Fruit fly (Drosophila melanogaster) whole organism, embryonic: Measurements from ENCODE around the gene Diedel2.

ENCODE experiments used
- Asciz ChIP-seq: fragments of 200-800 bp; sonication (Bioruptor generic); optimal IDR thresholded peaks from 2 replicates; lab custom pipeline; 2017; ENCODE audit warnings: missing biosample characterization, mild to moderate bottlenecking, missing genetic modification characterization, missing genetic modification reagents
- CG10462 ChIP-seq: fragments of 200-800 bp; sonication (Bioruptor generic); optimal IDR thresholded peaks from 2 replicates; lab custom pipeline; 2016; ENCODE audit warnings: missing biosample characterization, missing genetic modification characterization
- CG11085 ChIP-seq: fragments of 200-800 bp; sonication (Bioruptor generic); IDR thresholded peaks from 2 replicates; pipeline ENCODE4 v1.3.6; 2022; ENCODE audit warnings: missing biosample characterization, missing genetic modification characterization
- CG11696 ChIP-seq: fragments of 200-800 bp; sonication (Bioruptor generic); IDR thresholded peaks from 2 replicates; pipeline ENCODE4 v1.3.6; 2022; ENCODE audit warnings: missing biosample characterization, missing genetic modification characterization
- CG12104 ChIP-seq: fragments of 200-800 bp; sonication (Bioruptor generic); optimal IDR thresholded peaks from 3 replicates; lab custom pipeline; 2016; ENCODE audit warnings: missing biosample characterization, missing genetic modification characterization
- CG13775 ChIP-seq: fragments of 200-800 bp; sonication (Bioruptor generic); optimal IDR thresholded peaks from 3 replicates; lab custom pipeline; 2017; ENCODE audit warnings: missing biosample characterization, mild to moderate bottlenecking, missing genetic modification characterization
- CG13894 ChIP-seq: fragments of 200-800 bp; sonication (Bioruptor generic); optimal IDR thresholded peaks from 3 replicates; lab custom pipeline; 2018; ENCODE audit warnings: missing biosample characterization, mild to moderate bottlenecking, missing genetic modification characterization, moderate library complexity
- CG14050 ChIP-seq: fragments of 200-800 bp; sonication (Bioruptor generic); IDR thresholded peaks from 3 replicates; pipeline ENCODE4 v1.3.6; 2022; ENCODE audit warnings: missing biosample characterization, missing genetic modification characterization
- CG14441 ChIP-seq: fragments of 200-800 bp; sonication (Bioruptor generic); IDR thresholded peaks from 2 replicates; pipeline ENCODE4 v1.3.6; 2022; ENCODE audit warnings: missing biosample characterization, missing genetic modification characterization
- CG2678 ChIP-seq: fragments of 200-800 bp; sonication (Bioruptor generic); optimal IDR thresholded peaks from 3 replicates; lab custom pipeline; 2019; ENCODE audit warnings: missing biosample characterization, mild to moderate bottlenecking, missing genetic modification characterization, moderate library complexity
- CG31224 ChIP-seq: fragments of 200-800 bp; sonication (Bioruptor generic); IDR thresholded peaks from 2 replicates; pipeline ENCODE4 v1.3.6; 2022; ENCODE audit warnings: missing biosample characterization, missing genetic modification characterization
- CG32772 ChIP-seq: fragments of 200-800 bp; sonication (Bioruptor generic); IDR thresholded peaks from 2 replicates; pipeline ENCODE4 v1.3.6; 2022; ENCODE audit warnings: missing biosample characterization, missing genetic modification characterization
- CG3281 ChIP-seq: fragments of 200-800 bp; sonication (Bioruptor generic); optimal IDR thresholded peaks from 3 replicates; lab custom pipeline; 2017; ENCODE audit warnings: missing biosample characterization, mild to moderate bottlenecking, missing genetic modification characterization
- CG3407 ChIP-seq: fragments of 200-800 bp; sonication (Bioruptor generic); optimal IDR thresholded peaks from 2 replicates; lab custom pipeline; 2018; ENCODE audit warnings: missing biosample characterization, mild to moderate bottlenecking, missing genetic modification characterization
- CG34422 ChIP-seq: fragments of 200-800 bp; sonication (Bioruptor generic); IDR thresholded peaks from 3 replicates; pipeline ENCODE4 v1.3.6; 2022; ENCODE audit warnings: missing biosample characterization, missing genetic modification characterization
- CG4328 ChIP-seq: fragments of 200-800 bp; sonication (Bioruptor generic); optimal IDR thresholded peaks from 3 replicates; lab custom pipeline; 2017; ENCODE audit warnings: missing biosample characterization, missing genetic modification reagents, missing genetic modification characterization
- CG7372 ChIP-seq: fragments of 200-800 bp; sonication (Bioruptor generic); IDR thresholded peaks from 2 replicates; pipeline ENCODE4 v1.3.6; 2022; ENCODE audit warnings: missing biosample characterization, missing genetic modification characterization
- CG7745 ChIP-seq: fragments of 200-800 bp; sonication (Bioruptor generic); optimal IDR thresholded peaks from 2 replicates; lab custom pipeline; 2018; ENCODE audit warnings: missing biosample characterization, mild to moderate bottlenecking, missing genetic modification characterization, moderate library complexity
- CHES-1-like ChIP-seq: fragments of 200-800 bp; sonication (Bioruptor generic); optimal IDR thresholded peaks from 2 replicates; lab custom pipeline; 2016; ENCODE audit warnings: missing biosample characterization, missing genetic modification characterization
- Dbx ChIP-seq: fragments of 200-800 bp; sonication (Bioruptor generic); IDR thresholded peaks from 3 replicates; pipeline ENCODE4 v1.3.6; 2022; ENCODE audit warnings: missing biosample characterization, missing genetic modification characterization
- Doc3 ChIP-seq: fragments of 200-800 bp; sonication (Bioruptor generic); IDR thresholded peaks from 3 replicates; pipeline ENCODE4 v1.3.6; 2022; ENCODE audit warnings: missing biosample characterization, missing genetic modification characterization; ENCODE audit not compliant: partially characterized antibody
- E2f1 ChIP-seq: fragments of 200-800 bp; sonication (Bioruptor generic); IDR thresholded peaks from 2 replicates; pipeline ENCODE4 v1.3.6; 2022; ENCODE audit warnings: missing biosample characterization, missing genetic modification characterization
- Gsc ChIP-seq: fragments of 200-800 bp; sonication (Bioruptor generic); IDR thresholded peaks from 2 replicates; pipeline ENCODE4 v1.3.6; 2022; ENCODE audit warnings: missing biosample characterization, missing genetic modification characterization
- HLH3B ChIP-seq: fragments of 200-800 bp; sonication (Bioruptor generic); IDR thresholded peaks from 2 replicates; pipeline ENCODE4 v1.3.6; 2022; ENCODE audit warnings: missing biosample characterization, missing genetic modification characterization
- Hmr ChIP-seq: fragments of 200-800 bp; sonication (Bioruptor generic); optimal IDR thresholded peaks from 3 replicates; lab custom pipeline; 2017; ENCODE audit warnings: mild to moderate bottlenecking, missing biosample characterization, missing genetic modification reagents, missing genetic modification characterization
- Kr ChIP-seq: fragments of 200-800 bp; sonication (Bioruptor generic); optimal IDR thresholded peaks from 2 replicates; lab custom pipeline; 2017; ENCODE audit warnings: missing biosample characterization, mild to moderate bottlenecking, missing genetic modification characterization
- Ptx1 ChIP-seq: fragments of 200-800 bp; sonication (Bioruptor generic); IDR thresholded peaks from 2 replicates; pipeline ENCODE4 v1.3.6; 2022; ENCODE audit warnings: missing biosample characterization, missing genetic modification characterization
- Ravus ChIP-seq: fragments of 200-800 bp; sonication (Bioruptor generic); IDR thresholded peaks from 2 replicates; pipeline ENCODE4 v1.3.6; 2022; ENCODE audit warnings: missing biosample characterization, missing genetic modification characterization
- Scr ChIP-seq: fragments of 200-800 bp; sonication (Bioruptor generic); IDR thresholded peaks from 2 replicates; pipeline ENCODE4 v1.3.6; 2022; ENCODE audit warnings: missing biosample characterization, missing genetic modification characterization; ENCODE audit not compliant: partially characterized antibody
- Taf1 ChIP-seq: fragments of 200-800 bp; sonication (Bioruptor generic); IDR thresholded peaks from 2 replicates; pipeline ENCODE4 v1.3.6; 2022; ENCODE audit warnings: missing biosample characterization, missing genetic modification characterization
- Xrp1 ChIP-seq: fragments of 200-800 bp; sonication (Bioruptor generic); IDR thresholded peaks from 2 replicates; pipeline ENCODE4 v1.3.6; 2022; ENCODE audit warnings: missing biosample characterization, missing genetic modification characterization
- YL-1 ChIP-seq: fragments of 200-800 bp; sonication (Bioruptor generic); optimal IDR thresholded peaks from 3 replicates; lab custom pipeline; 2017; ENCODE audit warnings: missing biosample characterization, mild to moderate bottlenecking, missing genetic modification characterization
- br ChIP-seq: fragments of >200 bp; optimal IDR thresholded peaks from 2 replicates; lab custom pipeline; 2017
- ci ChIP-seq: fragments of 200-800 bp; sonication (Bioruptor generic); IDR thresholded peaks from 3 replicates; pipeline ENCODE4 v1.3.6; 2022; ENCODE audit warnings: missing biosample characterization, missing genetic modification characterization
- crp ChIP-seq, 2 experiments: fragments of 200-800 bp; sonication (Bioruptor generic); optimal IDR thresholded peaks; 2 replicates in 1 of 2; 3 replicates in 1 of 2; lab custom pipeline; 2017; ENCODE audit warnings: missing biosample characterization in 2 of 2, missing genetic modification characterization in 2 of 2, mild to moderate bottlenecking in 1 of 2, moderate library complexity in 1 of 2
- dmrt99B ChIP-seq: fragments of 200-800 bp; sonication (Bioruptor generic); optimal IDR thresholded peaks from 2 replicates; lab custom pipeline; 2018; ENCODE audit warnings: missing biosample characterization, mild to moderate bottlenecking, missing genetic modification characterization, moderate library complexity
- dysf ChIP-seq: fragments of 200-800 bp; sonication (Bioruptor generic); IDR thresholded peaks from 3 replicates; pipeline ENCODE4 v1.3.6; 2022; ENCODE audit warnings: missing biosample characterization, missing genetic modification characterization
- fd102C ChIP-seq: fragments of 200-800 bp; sonication (Bioruptor generic); optimal IDR thresholded peaks from 2 replicates; lab custom pipeline; 2018; ENCODE audit warnings: missing biosample characterization, mild to moderate bottlenecking, missing genetic modification characterization, moderate library complexity
- fd64A ChIP-seq: fragments of 200-800 bp; sonication (Bioruptor generic); optimal IDR thresholded peaks from 3 replicates; lab custom pipeline; 2018; ENCODE audit warnings: missing biosample characterization, mild to moderate bottlenecking, missing genetic modification characterization
- her ChIP-seq: fragments of 200-800 bp; sonication (Bioruptor generic); optimal IDR thresholded peaks from 2 replicates; lab custom pipeline; 2016; ENCODE audit warnings: missing biosample characterization, missing genetic modification characterization
- jigr1 ChIP-seq: fragments of 200-800 bp; sonication (Bioruptor generic); IDR thresholded peaks from 3 replicates; pipeline ENCODE4 v1.3.6; 2022; ENCODE audit warnings: missing biosample characterization, missing genetic modification characterization
- lab ChIP-seq: fragments of 200-800 bp; sonication (Bioruptor generic); optimal IDR thresholded peaks from 3 replicates; lab custom pipeline; 2017; ENCODE audit warnings: missing biosample characterization, missing genetic modification characterization, mild to moderate bottlenecking, moderate library complexity, missing genetic modification reagents
- lbe ChIP-seq: fragments of 200-800 bp; sonication (Bioruptor generic); optimal IDR thresholded peaks from 2 replicates; lab custom pipeline; 2016; ENCODE audit warnings: missing biosample characterization, mild to moderate bottlenecking, missing genetic modification characterization
- pros ChIP-seq: fragments of 200-800 bp; sonication (Bioruptor generic); optimal IDR thresholded peaks from 3 replicates; lab custom pipeline; 2019; ENCODE audit warnings: missing biosample characterization, mild to moderate bottlenecking, missing genetic modification characterization, moderate library complexity
- sens-2 ChIP-seq: fragments of 200-800 bp; sonication (Bioruptor generic); IDR thresholded peaks from 2 replicates; pipeline ENCODE4 v1.3.6; 2022; ENCODE audit warnings: missing biosample characterization, missing genetic modification characterization
- seq ChIP-seq: fragments of 200-800 bp; sonication (Bioruptor generic); IDR thresholded peaks from 2 replicates; pipeline ENCODE4 v1.3.6; 2022; ENCODE audit warnings: missing biosample characterization, missing genetic modification characterization
- sisA ChIP-seq: fragments of 200-800 bp; sonication (Bioruptor generic); IDR thresholded peaks from 2 replicates; pipeline ENCODE4 v1.3.6; 2022; ENCODE audit warnings: missing biosample characterization, missing genetic modification characterization
- so ChIP-seq: fragments of 200-800 bp; sonication (Bioruptor generic); IDR thresholded peaks from 3 replicates; pipeline ENCODE4 v1.3.6; 2022; ENCODE audit warnings: missing biosample characterization, missing genetic modification characterization
- tap ChIP-seq: fragments of 200-800 bp; optimal IDR thresholded peaks from 3 replicates; lab custom pipeline; 2019; ENCODE audit warnings: missing biosample characterization, mild to moderate bottlenecking, missing genetic modification characterization, moderate library complexity
- toy ChIP-seq: fragments of 200-800 bp; sonication (Bioruptor generic); IDR thresholded peaks from 2 replicates; pipeline ENCODE4 v1.3.6; 2022; ENCODE audit warnings: missing biosample characterization, missing genetic modification characterization
- ttk ChIP-seq: fragments of 200-800 bp; sonication (Bioruptor generic); IDR thresholded peaks from 2 replicates; pipeline ENCODE4 v2.1.2; 2022; ENCODE audit warnings: missing biosample characterization, missing genetic modification characterization
- unpg ChIP-seq: fragments of 200-800 bp; sonication (Bioruptor generic); optimal IDR thresholded peaks from 3 replicates; lab custom pipeline; 2018; ENCODE audit warnings: missing biosample characterization, mild to moderate bottlenecking, missing genetic modification characterization, moderate library complexity

Gene Diedel2

DNA sequence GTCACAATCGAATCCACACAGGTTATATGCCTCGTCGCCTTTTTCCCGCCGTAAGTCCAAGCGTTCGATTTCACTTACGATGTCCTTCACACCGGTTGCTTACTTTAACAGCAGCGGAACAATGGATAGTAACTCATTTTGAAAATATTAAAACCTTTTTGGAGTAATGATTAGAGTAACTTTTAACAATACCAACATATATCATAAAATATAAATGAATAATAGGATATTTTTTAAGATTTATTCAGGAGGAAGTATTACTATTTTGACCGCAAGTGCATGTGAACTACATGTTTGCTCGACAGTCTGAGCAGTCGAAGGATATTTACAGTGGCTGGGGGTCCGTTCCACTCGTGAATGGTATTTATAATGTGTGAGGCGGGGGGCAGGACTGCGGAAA is 8.9 kb downstream of the Diedel2 start (continued):
- TF ChIP-seq br (no peak), Scr (no peak), Xrp1 (GFP tag; lab: Robert Waterston, UW) (peak; percentile 46; the same call in 1 of the 2 replicates), Ptx1 (GFP tag; lab: Robert Waterston, UW) (0 out of 2 replicates have a peak, but pooled peaks have one; percentile 18), CG3407 (GFP tag; lab: Kevin White, UChicago) (no peak), toy (GFP tag; lab: Robert Waterston, UW) (no peak), so (GFP tag; lab: Robert Waterston, UW) (no peak), Hmr (GFP tag; lab: Kevin White, UChicago) (peak; percentile 12), HLH3B (GFP tag; lab: Robert Waterston, UW) (0 out of 2 replicates have a peak, but pooled peaks have one; percentile 25), Ravus (GFP tag; lab: Robert Waterston, UW) (no peak), her (GFP tag; lab: Kevin White, UChicago) (no peak), tap (tag; lab: Kevin White, UChicago) (peak; percentile 20), CG10462 (GFP tag; lab: Kevin White, UChicago) (no peak), pros (GFP tag; lab: Kevin White, UChicago) (no peak), CG13775 (GFP tag; lab: Kevin White, UChicago) (no peak), CG11696 (GFP tag; lab: Robert Waterston, UW) (peak; percentile 70), CG2678 (peak; percentile 57), ttk (GFP tag; lab: Robert Waterston, UW) (no peak), E2f1 (GFP tag; lab: Robert Waterston, UW) (no peak), Doc3 (GFP tag; lab: Robert Waterston, UW) (no peak), CHES-1-like (GFP tag; lab: Kevin White, UChicago) (no peak), dmrt99B (tag; lab: Kevin White, UChicago) (peak; percentile 46), CG14050 (no peak), Taf1 (GFP tag; lab: Robert Waterston, UW) (no peak), dysf (0 out of 3 replicates have a peak, but pooled peaks have one; percentile 10), CG13894 (tag; lab: Kevin White, UChicago) (no peak), fd64A (GFP tag; lab: Kevin White, UChicago) (no peak), seq (GFP tag; lab: Robert Waterston, UW) (no peak), lab (GFP tag; lab: Kevin White, UChicago) (peak; percentile 50), CG7372 (no peak), CG7745 (tag; lab: Kevin White, UChicago) (no peak), sisA (GFP tag; lab: Robert Waterston, UW) (peak; percentile 11; the same call in 1 of the 2 replicates), Dbx (no peak), ci (GFP tag; lab: Robert Waterston, UW) (0 out of 3 replicates have a peak, but pooled peaks have one; percentile 21), crp (GFP tag; optimal IDR thresholded peaks at IDR 0.05; lab: Kevin White, UChicago) (no peak), Kr (GFP tag; lab: Kevin White, UChicago) (no peak), unpg (GFP tag; lab: Kevin White, UChicago) (peak; percentile 4), CG3281 (peak; percentile 22), CG11085 (GFP tag; lab: Robert Waterston, UW) (no peak), Gsc (GFP tag; lab: Robert Waterston, UW) (no peak), jigr1 (GFP tag; lab: Robert Waterston, UW) (no peak), sens-2 (GFP tag; lab: Robert Waterston, UW) (no peak), lbe (GFP tag; lab: Kevin White, UChicago) (no peak), YL-1 (no peak), Asciz (GFP tag; lab: Kevin White, UChicago) (no peak), fd102C (GFP tag; lab: Kevin White, UChicago) (no peak), CG4328 (GFP tag; lab: Kevin White, UChicago) (no peak), CG14441 (0 out of 2 replicates have a peak, but pooled peaks have one; percentile 35), CG12104 (GFP tag; lab: Kevin White, UChicago) (no peak), CG31224 (GFP tag; lab: Robert Waterston, UW) (no peak), CG32772 (GFP tag; lab: Robert Waterston, UW) (peak; percentile 45; the same call in 1 of the 2 replicates), CG34422 (GFP tag; lab: Robert Waterston, UW) (no peak)
